Worm (Caenorhabditis elegans) whole organism, late embryonic: Measurements from ENCODE around the gene nhr-178.

Experiments
- C38D4.7 ChIP-seq: fragments of 200-800 bp; sonication (Bioruptor generic); optimal IDR thresholded peaks from 2 replicates; lab custom pipeline; 2018; ENCODE audit warnings: mild to moderate bottlenecking, missing genetic modification characterization, moderate library complexity, missing compliant biosample characterization
- F13H6.1 ChIP-seq: sonication (generic microtip); optimal IDR thresholded peaks from 2 replicates; lab custom pipeline; 2016; ENCODE audit warnings: missing genetic modification characterization, missing compliant biosample characterization
- K02D7.2 ChIP-seq: sonication (generic microtip); optimal IDR thresholded peaks from 2 replicates; lab custom pipeline; 2017; ENCODE audit warnings: mild to moderate bottlenecking, missing genetic modification characterization, missing compliant biosample characterization
- T23F11.4 ChIP-seq: fragments of 200-800 bp; sonication (Bioruptor generic); optimal IDR thresholded peaks from 2 replicates; lab custom pipeline; 2018; ENCODE audit warnings: mild to moderate bottlenecking, missing genetic modification characterization, missing compliant biosample characterization
- Y22D7AL.16 ChIP-seq: sonication (generic microtip); optimal IDR thresholded peaks from 2 replicates; lab custom pipeline; 2016; ENCODE audit warnings: missing genetic modification characterization, missing compliant biosample characterization
- ama-1 ChIP-seq: fragments of 150-350 bp; optimal IDR thresholded peaks from 2 replicates; lab custom pipeline; 2014
- ceh-18 ChIP-seq: sonication (generic microtip); optimal IDR thresholded peaks from 2 replicates; lab custom pipeline; 2016; ENCODE audit warnings: missing genetic modification characterization, missing compliant biosample characterization
- ceh-22 ChIP-seq: sonication (generic microtip); optimal IDR thresholded peaks from 2 replicates; lab custom pipeline; 2017; ENCODE audit warnings: missing biosample characterization, missing genetic modification characterization
- ceh-34 ChIP-seq: sonication (generic microtip); optimal IDR thresholded peaks from 2 replicates; lab custom pipeline; 2016; ENCODE audit warnings: mild to moderate bottlenecking, missing genetic modification characterization, missing compliant biosample characterization
- ceh-6 ChIP-seq: fragments of 200-800 bp; sonication (Bioruptor generic); optimal IDR thresholded peaks from 2 replicates; lab custom pipeline; 2018; ENCODE audit warnings: mild to moderate bottlenecking, missing genetic modification characterization, missing compliant biosample characterization
- che-1 ChIP-seq: sonication (generic microtip); optimal IDR thresholded peaks from 2 replicates; lab custom pipeline; 2016; ENCODE audit warnings: mild to moderate bottlenecking, missing genetic modification characterization, missing compliant biosample characterization
- dve-1 ChIP-seq: sonication (generic microtip); optimal IDR thresholded peaks from 2 replicates; lab custom pipeline; 2017; ENCODE audit warnings: antibody characterized with exemption, mild to moderate bottlenecking, missing genetic modification characterization, missing compliant biosample characterization
- ets-4 ChIP-seq: sonication (generic microtip); optimal IDR thresholded peaks from 2 replicates; lab custom pipeline; 2016; ENCODE audit warnings: missing genetic modification characterization, missing compliant biosample characterization
- fax-1 ChIP-seq: sonication (generic microtip); optimal IDR thresholded peaks from 2 replicates; lab custom pipeline; 2016; ENCODE audit warnings: missing genotype, missing genetic modification characterization, missing compliant biosample characterization
- hlh-30 ChIP-seq: sonication (generic microtip); optimal IDR thresholded peaks from 2 replicates; lab custom pipeline; 2017; ENCODE audit warnings: antibody characterized with exemption, missing genetic modification characterization, missing compliant biosample characterization; ENCODE audit not compliant: insufficient read depth
- madf-2 ChIP-seq: sonication (generic microtip); optimal IDR thresholded peaks from 2 replicates; lab custom pipeline; 2017; ENCODE audit warnings: missing genetic modification characterization, missing compliant biosample characterization
- nfya-1 ChIP-seq: sonication (generic microtip); optimal IDR thresholded peaks from 2 replicates; lab custom pipeline; 2017; ENCODE audit warnings: missing genetic modification characterization, mild to moderate bottlenecking, missing compliant biosample characterization, antibody characterized with exemption, moderate library complexity
- nhr-11 ChIP-seq: fragments of 150-350 bp; optimal IDR thresholded peaks from 2 replicates; lab custom pipeline; 2014; ENCODE audit warnings: missing biosample characterization, missing genetic modification characterization
- npax-4 ChIP-seq: sonication (generic microtip); optimal IDR thresholded peaks from 2 replicates; lab custom pipeline; 2016; ENCODE audit warnings: missing genetic modification characterization, missing compliant biosample characterization
- odd-2 ChIP-seq: sonication (generic microtip); optimal IDR thresholded peaks from 2 replicates; lab custom pipeline; 2017; ENCODE audit warnings: antibody characterized with exemption, mild to moderate bottlenecking, missing genetic modification characterization, missing compliant biosample characterization
- pag-3 ChIP-seq: sonication (generic microtip); optimal IDR thresholded peaks from 2 replicates; lab custom pipeline; 2016; ENCODE audit warnings: missing compliant biosample characterization, missing genetic modification characterization, borderline replicate concordance
- pat-9 ChIP-seq: fragments of 200-800 bp; sonication (Bioruptor generic); optimal IDR thresholded peaks from 2 replicates; lab custom pipeline; 2018; ENCODE audit warnings: mild to moderate bottlenecking, missing genetic modification characterization, moderate library complexity, missing compliant biosample characterization
- pax-1 ChIP-seq: fragments of 150-350 bp; optimal IDR thresholded peaks from 2 replicates; lab custom pipeline; 2014; ENCODE audit warnings: missing biosample characterization, missing genetic modification characterization
- pha-2 ChIP-seq: sonication (generic microtip); optimal IDR thresholded peaks from 2 replicates; lab custom pipeline; 2017; ENCODE audit warnings: mild to moderate bottlenecking, missing genetic modification characterization, missing compliant biosample characterization
- sdc-2 ChIP-seq: sonication (generic microtip); optimal IDR thresholded peaks from 2 replicates; lab custom pipeline; 2016; ENCODE audit warnings: missing genotype, missing genetic modification characterization, missing compliant biosample characterization
- sox-2 ChIP-seq: fragments of 200-800 bp; sonication (Bioruptor generic); IDR thresholded peaks from 2 replicates; pipeline ENCODE4 v1.3.6; 2022; ENCODE audit warnings: missing genetic modification reagents, missing genetic modification characterization, missing compliant biosample characterization
- syd-9 ChIP-seq: sonication (generic microtip); optimal IDR thresholded peaks from 2 replicates; lab custom pipeline; 2016; ENCODE audit warnings: mild to moderate bottlenecking, missing genetic modification characterization, moderate library complexity, missing compliant biosample characterization
- tbx-2 ChIP-seq: sonication (generic microtip); optimal IDR thresholded peaks from 2 replicates; lab custom pipeline; 2016; ENCODE audit warnings: missing genetic modification characterization, missing compliant biosample characterization
- unc-3 ChIP-seq, 2 experiments: fragments of 200-800 bp in 1 of 2; sonication (Bioruptor generic) in 1 of 2; sonication (generic microtip) in 1 of 2; conservative IDR thresholded peaks in 1 of 2; optimal IDR thresholded peaks in 1 of 2; 2 replicates each; pipeline versions ENCODE4 v1.3.6 to Lab custom; 2016 to 2022; ENCODE audit warnings: missing compliant biosample characterization in 2 of 2, missing genetic modification characterization in 2 of 2, missing genetic modification reagents in 1 of 2
- unc-42 ChIP-seq: sonication (generic microtip); optimal IDR thresholded peaks from 2 replicates; lab custom pipeline; 2016; ENCODE audit warnings: missing genotype, missing genetic modification characterization, missing compliant biosample characterization
- unc-86 ChIP-seq: sonication (generic microtip); optimal IDR thresholded peaks from 2 replicates; lab custom pipeline; 2016; ENCODE audit warnings: missing genetic modification characterization, missing compliant biosample characterization

The nhr-178 gene

ce11 chrV:1642199-1642598 is 34.4 kb upstream of the nhr-178 start, which contains the start of gene Y46H3D.1:
Y46H3D.1 (plus strand) TSS chrV:1642499.
- TF ChIP-seq syd-9 (tag; lab: Kevin White, UChicago) = no peak

ce11 chrV:1640008-1640407 is 32.3 kb upstream of the nhr-178 start, which contains the start of gene str-221:
str-221 (plus strand) TSS chrV:1640308.
- TF ChIP-seq odd-2 (no peak), sdc-2 (tag; lab: Kevin White, UChicago) (no peak), nhr-11 (no peak), npax-4 (no peak), fax-1 (tag; lab: Kevin White, UChicago) (no peak)

ce11 chrV:1635859-1636258 is 28.1 kb upstream of the nhr-178 start, which contains the start of gene str-222:
str-222 (plus strand) TSS chrV:1636159.
- no peak for TF ChIP-seq che-1
- no peak for TF ChIP-seq pag-3

- TF ChIP-seq ceh-6 (GFP tag; lab: Kevin White, UChicago) = no peak
- no peak for TF ChIP-seq dve-1
- TF ChIP-seq ets-4 (tag; lab: Kevin White, UChicago) = no peak
- TF ChIP-seq madf-2 (tag; lab: Kevin White, UChicago) = no peak
- TF ChIP-seq T23F11.4 = no peak
- no peak for TF ChIP-seq hlh-30 (tag; lab: Kevin White, UChicago)
- no peak for TF ChIP-seq F13H6.1 (tag; lab: Kevin White, UChicago)
- TF ChIP-seq npax-4 = no peak
- TF ChIP-seq ceh-34 = no peak
- TF ChIP-seq, all 69 proteins: peak for 0
Measured at ce11 chrV:1631717-1632116, 24.0 kb upstream of the nhr-178 start, which contains the start of gene irld-17. irld-17 (plus strand) TSS chrV:1632017.

- TF ChIP-seq Y22D7AL.16 (tag; lab: Kevin White, UChicago) (no peak), dve-1 (no peak)
Measured at ce11 chrV:1631148-1631547, 23.4 kb upstream of the nhr-178 start, which contains the start of gene Y46H3D.8. Y46H3D.8 (minus strand) TSS chrV:1631248.

ce11 chrV:1629329-1629728 is 21.6 kb upstream of the nhr-178 start, which contains the start of gene nhr-238:
nhr-238 (minus strand) TSS chrV:1629432.
- TF ChIP-seq nfya-1 (tag; lab: Kevin White, UChicago) (no peak), pax-1 (tag; lab: Kevin White, UChicago) (no peak), sox-2 (GFP tag; lab: Robert Waterston, UW) (no peak), unc-42 (tag; lab: Kevin White, UChicago) (no peak)

ce11 chrV:1627269-1627668 is 19.5 kb upstream of the nhr-178 start:
- TF ChIP-seq ceh-22 (tag; lab: Kevin White, UChicago) = no peak
- no peak for TF ChIP-seq pha-2 (tag; lab: Kevin White, UChicago)
- TF ChIP-seq unc-86 (tag; lab: Kevin White, UChicago) = no peak
- peak; percentile 62 for TF ChIP-seq F13H6.1 (tag; lab: Kevin White, UChicago)
- no peak for TF ChIP-seq K02D7.2 (tag; lab: Kevin White, UChicago)
- TF ChIP-seq C38D4.7 = no peak
- TF ChIP-seq nfya-1 (tag; lab: Kevin White, UChicago) = peak; percentile 25
- TF ChIP-seq tbx-2 (tag; lab: Kevin White, UChicago) = peak; percentile 10
- no peak for TF ChIP-seq pat-9 (tag; lab: Kevin White, UChicago)
- no peak for TF ChIP-seq ama-1
- TF ChIP-seq ceh-18 (tag; lab: Kevin White, UChicago) = peak; percentile 0
- no peak for TF ChIP-seq unc-3 (GFP tag; conservative IDR thresholded peaks at IDR 0.05; lab: Robert Waterston, UW)
- no peak for TF ChIP-seq unc-3 (tag; optimal IDR thresholded peaks at IDR 0.05; lab: Kevin White, UChicago)
- TF ChIP-seq dve-1 = peak; percentile 38
- no peak for TF ChIP-seq ets-4 (tag; lab: Kevin White, UChicago)
- no peak for TF ChIP-seq T23F11.4
- TF ChIP-seq, all 69 proteins: peak for 5
